Worm (Caenorhabditis elegans) whole organism, L4 larva: Measurements from ENCODE around the gene gcy-29.
A peak's percentile ranks its signal among the peaks of the same experiment; 100 is the strongest.

Source experiments
- F10B5.3 ChIP-seq: sonication (generic microtip); optimal IDR thresholded peaks from 2 replicates; lab custom pipeline; 2016; ENCODE audit warnings: mild to moderate bottlenecking, missing genetic modification characterization, missing compliant biosample characterization
- F49E8.2 ChIP-seq: sonication (generic microtip); optimal IDR thresholded peaks from 2 replicates; lab custom pipeline; 2016; ENCODE audit warnings: missing compliant biosample characterization, mild to moderate bottlenecking, missing genetic modification characterization, borderline replicate concordance
- T20F7.1 ChIP-seq: fragments of 200-800 bp; sonication (Bioruptor generic); optimal IDR thresholded peaks from 2 replicates; lab custom pipeline; 2018; ENCODE audit warnings: mild to moderate bottlenecking, missing genetic modification characterization, missing compliant biosample characterization
- arid-1 ChIP-seq: fragments of 200-800 bp; sonication (Bioruptor generic); conservative IDR thresholded peaks from 2 replicates; pipeline ENCODE4 v1.3.6; 2022; ENCODE audit warnings: missing genetic modification reagents, missing genetic modification characterization, missing compliant biosample characterization
- attf-4 ChIP-seq: sonication (generic microtip); optimal IDR thresholded peaks from 3 replicates; lab custom pipeline; 2017; ENCODE audit warnings: missing biosample characterization, missing genetic modification characterization
- ceh-28 ChIP-seq: fragments of 150-350 bp; optimal IDR thresholded peaks from 2 replicates; lab custom pipeline; 2014; ENCODE audit warnings: missing biosample characterization, missing genetic modification reagents, missing genetic modification characterization
- ceh-62 ChIP-seq: sonication (generic microtip); optimal IDR thresholded peaks from 2 replicates; lab custom pipeline; 2017; ENCODE audit warnings: missing biosample characterization, missing genetic modification characterization
- ctbp-1 ChIP-seq: fragments of 200-800 bp; sonication (Bioruptor generic); IDR thresholded peaks from 2 replicates; pipeline ENCODE4 v1.3.6; 2022; ENCODE audit warnings: missing genetic modification reagents, missing genetic modification characterization, missing compliant biosample characterization
- daf-12 ChIP-seq: fragments of 150-350 bp; optimal IDR thresholded peaks from 2 replicates; lab custom pipeline; 2014; ENCODE audit warnings: missing biosample characterization, missing genetic modification reagents, missing genetic modification characterization
- daf-16 ChIP-seq, 3 experiments: sonication (generic microtip); optimal IDR thresholded peaks; 2 replicates each; lab custom pipeline; 2016 to 2017; ENCODE audit warnings: missing genetic modification characterization in 3 of 3, missing genetic modification reagents in 3 of 3, mild to moderate bottlenecking in 2 of 3, missing compliant biosample characterization in 2 of 3, missing biosample characterization in 1 of 3, moderate library complexity in 1 of 3
- daf-19 ChIP-seq: fragments of 200-800 bp; sonication (Bioruptor generic); conservative IDR thresholded peaks from 2 replicates; pipeline ENCODE4 v1.3.6; 2022; ENCODE audit warnings: missing genetic modification characterization, missing compliant biosample characterization
- dmd-6 ChIP-seq: fragments of 200-800 bp; sonication (Bioruptor generic); IDR thresholded peaks from 2 replicates; pipeline ENCODE4 v1.3.6; 2022; ENCODE audit warnings: missing genetic modification reagents, missing genetic modification characterization, missing compliant biosample characterization
- dmd-8 ChIP-seq: fragments of 200-800 bp; sonication (Bioruptor generic); IDR thresholded peaks from 2 replicates; pipeline ENCODE4 v1.3.6; 2022; ENCODE audit warnings: missing genetic modification characterization, missing compliant biosample characterization
- dmd-9 ChIP-seq: fragments of 200-800 bp; sonication (Bioruptor generic); IDR thresholded peaks from 2 replicates; pipeline ENCODE4 v1.3.6; 2022; ENCODE audit warnings: missing genetic modification reagents, missing genetic modification characterization, missing compliant biosample characterization
- duxl-1 ChIP-seq: sonication (generic microtip); optimal IDR thresholded peaks from 2 replicates; lab custom pipeline; 2016; ENCODE audit warnings: mild to moderate bottlenecking, missing genetic modification characterization, moderate library complexity, missing compliant biosample characterization; ENCODE audit not compliant: poor library complexity
- dve-1 ChIP-seq: sonication (generic microtip); optimal IDR thresholded peaks from 2 replicates; lab custom pipeline; 2017; ENCODE audit warnings: antibody characterized with exemption, mild to moderate bottlenecking, missing genetic modification characterization, missing compliant biosample characterization; ENCODE audit not compliant: insufficient read depth
- egl-27 ChIP-seq: sonication (generic microtip); optimal IDR thresholded peaks from 3 replicates; lab custom pipeline; 2017; ENCODE audit warnings: missing biosample characterization, missing genetic modification reagents, missing genetic modification characterization
- egl-43 ChIP-seq: fragments of 200-800 bp; sonication (Bioruptor generic); IDR thresholded peaks from 2 replicates; pipeline ENCODE4 v1.3.6; 2022; ENCODE audit warnings: missing genetic modification reagents, missing genetic modification characterization, missing compliant biosample characterization
- fkh-10 ChIP-seq: fragments of 150-350 bp; optimal IDR thresholded peaks from 2 replicates; lab custom pipeline; 2014; ENCODE audit warnings: missing biosample characterization, missing genetic modification reagents, missing genetic modification characterization
- hlh-11 ChIP-seq: fragments of 200-800 bp; sonication (Bioruptor generic); optimal IDR thresholded peaks from 2 replicates; lab custom pipeline; 2018; ENCODE audit warnings: mild to moderate bottlenecking, missing genetic modification characterization, missing compliant biosample characterization
- hmg-1.1 ChIP-seq: fragments of 200-800 bp; sonication (Bioruptor generic); IDR thresholded peaks from 2 replicates; pipeline ENCODE4 v1.3.6; 2022; ENCODE audit warnings: missing genetic modification reagents, missing genetic modification characterization, missing compliant biosample characterization
- jun-1 ChIP-seq: fragments of 150-350 bp; optimal IDR thresholded peaks from 2 replicates; lab custom pipeline; 2014; ENCODE audit warnings: missing biosample characterization, missing genetic modification reagents, missing genetic modification characterization
- lin-15B ChIP-seq: fragments of 150-350 bp; sonication (generic microtip); optimal IDR thresholded peaks from 3 replicates; lab custom pipeline; 2014; ENCODE audit warnings: missing biosample characterization, missing genetic modification characterization
- lin-39 ChIP-seq: fragments of 150-350 bp; optimal IDR thresholded peaks from 2 replicates; lab custom pipeline; 2014; ENCODE audit warnings: missing biosample characterization, missing genetic modification reagents, missing genetic modification characterization
- madf-9 ChIP-seq: fragments of 200-800 bp; sonication (Bioruptor generic); conservative IDR thresholded peaks from 2 replicates; pipeline ENCODE4 v1.3.6; 2022; ENCODE audit warnings: missing genetic modification reagents, missing genetic modification characterization, missing compliant biosample characterization
- mep-1 ChIP-seq: fragments of 150-350 bp; sonication (generic microtip); optimal IDR thresholded peaks from 3 replicates; lab custom pipeline; 2014; ENCODE audit warnings: missing biosample characterization, missing genetic modification characterization
- mes-2 ChIP-seq: sonication (generic microtip); optimal IDR thresholded peaks from 2 replicates; lab custom pipeline; 2016; ENCODE audit warnings: missing genotype, mild to moderate bottlenecking, missing genetic modification characterization, missing compliant biosample characterization; ENCODE audit not compliant: poor library complexity, severe bottlenecking
- nhr-10 ChIP-seq: fragments of 150-350 bp; optimal IDR thresholded peaks from 2 replicates; lab custom pipeline; 2014; ENCODE audit warnings: missing biosample characterization, missing genetic modification characterization
- nhr-237 ChIP-seq: sonication (generic microtip); optimal IDR thresholded peaks from 2 replicates; lab custom pipeline; 2017; ENCODE audit warnings: missing biosample characterization, missing genetic modification characterization
- nhr-25 ChIP-seq: sonication (generic microtip); optimal IDR thresholded peaks from 2 replicates; lab custom pipeline; 2017; ENCODE audit warnings: missing genetic modification characterization, mild to moderate bottlenecking, missing compliant biosample characterization, antibody characterized with exemption, moderate library complexity, borderline replicate concordance; ENCODE audit not compliant: insufficient read depth
- nhr-41 ChIP-seq: fragments of 200-800 bp; sonication (Bioruptor generic); IDR thresholded peaks from 2 replicates; pipeline ENCODE4 v1.3.6; 2022; ENCODE audit warnings: missing genetic modification reagents, missing genetic modification characterization, missing compliant biosample characterization
- nhr-42 ChIP-seq: fragments of 200-800 bp; sonication (Bioruptor generic); IDR thresholded peaks from 2 replicates; pipeline ENCODE4 v1.3.6; 2022; ENCODE audit warnings: missing genetic modification characterization, missing compliant biosample characterization
- nhr-76 ChIP-seq: fragments of 150-350 bp; optimal IDR thresholded peaks from 2 replicates; lab custom pipeline; 2014; ENCODE audit warnings: missing biosample characterization, missing genetic modification characterization
- pha-4 ChIP-seq, 2 experiments: fragments of 150-350 bp in 1 of 2; fragments of 200-800 bp in 1 of 2; sonication (Bioruptor generic) in 1 of 2; IDR thresholded peaks in 1 of 2; optimal IDR thresholded peaks in 1 of 2; 2 replicates each; pipeline versions ENCODE4 v1.3.6 to Lab custom; 2014 to 2022; ENCODE audit warnings: missing genetic modification characterization in 2 of 2, missing genetic modification reagents in 2 of 2, missing biosample characterization in 1 of 2, missing compliant biosample characterization in 1 of 2
- sdz-12 ChIP-seq: fragments of 200-800 bp; sonication (Bioruptor generic); optimal IDR thresholded peaks from 2 replicates; lab custom pipeline; 2018; ENCODE audit warnings: mild to moderate bottlenecking, missing genetic modification characterization, missing compliant biosample characterization
- spr-1 ChIP-seq: sonication (generic microtip); optimal IDR thresholded peaks from 2 replicates; lab custom pipeline; 2016; ENCODE audit warnings: mild to moderate bottlenecking, missing genetic modification characterization, missing compliant biosample characterization
- spr-3 ChIP-seq: fragments of 200-800 bp; sonication (Bioruptor generic); optimal IDR thresholded peaks from 2 replicates; lab custom pipeline; 2018; ENCODE audit warnings: mild to moderate bottlenecking, missing genetic modification characterization, missing compliant biosample characterization
- tag-97 ChIP-seq: fragments of 200-800 bp; sonication (Bioruptor generic); IDR thresholded peaks from 2 replicates; pipeline ENCODE4 v1.3.6; 2022; ENCODE audit warnings: missing genetic modification characterization, missing compliant biosample characterization
- tra-1 ChIP-seq: fragments of 200-800 bp; sonication (Bioruptor generic); IDR thresholded peaks from 2 replicates; pipeline ENCODE4 v1.3.6; 2022; ENCODE audit warnings: missing genetic modification reagents, missing genetic modification characterization, missing compliant biosample characterization
- unc-130 ChIP-seq: sonication (generic microtip); optimal IDR thresholded peaks from 2 replicates; lab custom pipeline; 2016; ENCODE audit warnings: missing genetic modification reagents, missing genetic modification characterization, missing compliant biosample characterization
- unc-62 ChIP-seq, 3 experiments: fragments of 150-350 bp in 1 of 3; sonication (generic microtip); optimal IDR thresholded peaks in 2 of 3; peaks in 1 of 3; 1 replicate in 1 of 3; 2 replicates in 2 of 3; lab custom pipeline; 2014 to 2017; ENCODE audit warnings: missing biosample characterization in 3 of 3, missing genetic modification characterization in 3 of 3, missing genetic modification reagents in 3 of 3, missing genotype in 1 of 3
- vab-7 ChIP-seq: fragments of 200-800 bp; sonication (Bioruptor generic); IDR thresholded peaks from 2 replicates; pipeline ENCODE4 v1.3.6; 2022; ENCODE audit warnings: missing genetic modification reagents, missing genetic modification characterization, missing compliant biosample characterization
- zfp-3 ChIP-seq: fragments of 200-800 bp; sonication (Bioruptor generic); conservative IDR thresholded peaks from 2 replicates; pipeline ENCODE4 v1.3.6; 2022; ENCODE audit warnings: missing genetic modification reagents, missing genetic modification characterization, missing compliant biosample characterization
- zip-11 ChIP-seq: fragments of 200-800 bp; sonication (Bioruptor generic); IDR thresholded peaks from 2 replicates; pipeline ENCODE4 v1.3.6; 2022; ENCODE audit warnings: missing genetic modification characterization, missing compliant biosample characterization
- zip-2 ChIP-seq: fragments of 150-350 bp; optimal IDR thresholded peaks from 2 replicates; lab custom pipeline; 2014; ENCODE audit warnings: missing biosample characterization, missing genetic modification characterization
- ztf-11 ChIP-seq: fragments of 150-350 bp; optimal IDR thresholded peaks from 2 replicates; lab custom pipeline; 2014; ENCODE audit warnings: missing biosample characterization, missing genetic modification characterization
- ztf-7 ChIP-seq: fragments of 150-350 bp; optimal IDR thresholded peaks from 2 replicates; lab custom pipeline; 2014; ENCODE audit warnings: missing biosample characterization, missing genetic modification characterization

gcy-29 gene

ce11 chrII:14548691-14549090, at the start of gene gcy-29:
gcy-29 (minus strand) TSS chrII:14548791.
- TF ChIP-seq nhr-25 (tag; lab: Kevin White, UChicago): no peak
- TF ChIP-seq dmd-8 (GFP tag; lab: Robert Waterston, UW): no peak
- TF ChIP-seq pha-4 (GFP tag; IDR thresholded peaks at IDR 0.05; lab: Robert Waterston, UW): no peak
- no peak for TF ChIP-seq pha-4 (tag; optimal IDR thresholded peaks at IDR 0.05; lab: Kevin White, UChicago)
- no peak for TF ChIP-seq sdz-12 (GFP tag; lab: Kevin White, UChicago)

- no peak for TF ChIP-seq F10B5.3
- TF ChIP-seq ztf-11 (tag; lab: Kevin White, UChicago): no peak
- TF ChIP-seq zip-11 (GFP tag; lab: Robert Waterston, UW): no peak
- no peak for TF ChIP-seq fkh-10 (GFP tag; lab: Kevin White, UChicago)
- TF ChIP-seq zip-2: no peak
- no peak for TF ChIP-seq ceh-28 (tag; lab: Kevin White, UChicago)
- no peak for TF ChIP-seq spr-3 (GFP tag; lab: Kevin White, UChicago)
- no peak for TF ChIP-seq daf-19 (GFP tag; lab: Robert Waterston, UW)
- no peak for TF ChIP-seq arid-1 (GFP tag; lab: Robert Waterston, UW)
- TF ChIP-seq daf-12 (tag; lab: Kevin White, UChicago): no peak
- TF ChIP-seq F49E8.2: no peak
- TF ChIP-seq lin-39 (tag; lab: Kevin White, UChicago): no peak
- no peak for TF ChIP-seq duxl-1
- no peak for TF ChIP-seq ztf-7 (tag; lab: Kevin White, UChicago)
- TF ChIP-seq lin-15B (tag; lab: Kevin White, UChicago): no peak
- TF ChIP-seq vab-7 (GFP tag; lab: Robert Waterston, UW): no peak
- TF ChIP-seq dmd-9: no peak
- TF ChIP-seq mep-1 (tag; lab: Kevin White, UChicago): no peak
- no peak for TF ChIP-seq unc-130 (GFP tag; lab: Kevin White, UChicago)
- no peak for TF ChIP-seq nhr-41
- no peak for TF ChIP-seq tag-97 (GFP tag; lab: Robert Waterston, UW)
- TF ChIP-seq dmd-6 (GFP tag; lab: Robert Waterston, UW): peak; percentile 77
- no peak for TF ChIP-seq nhr-237 (tag; lab: Kevin White, UChicago)
- peak in 1 of 2 experiments; percentile 59 for TF ChIP-seq unc-62 (GFP tag; optimal IDR thresholded peaks at IDR 0.05 in 1 of 2; lab: Kevin White, UChicago)
- TF ChIP-seq unc-62 (tag; optimal IDR thresholded peaks at IDR 0.05; lab: Kevin White, UChicago): no peak
- no peak for TF ChIP-seq ceh-62 (tag; lab: Kevin White, UChicago)
- TF ChIP-seq egl-27 (tag; lab: Kevin White, UChicago): no peak
- no peak for TF ChIP-seq attf-4 (tag; lab: Kevin White, UChicago)
- TF ChIP-seq nhr-42 (GFP tag; lab: Robert Waterston, UW): peak; percentile 73
- peak; percentile 13 to 74 for TF ChIP-seq daf-16 (GFP tag; optimal IDR thresholded peaks at IDR 0.05; lab: Kevin White, UChicago)
- peak; percentile 90 for TF ChIP-seq daf-16 (tag; optimal IDR thresholded peaks at IDR 0.05; lab: Kevin White, UChicago)
- TF ChIP-seq T20F7.1 (GFP tag; lab: Kevin White, UChicago): no peak
- TF ChIP-seq madf-9 (GFP tag; lab: Robert Waterston, UW): no peak
- TF ChIP-seq mes-2 (tag; lab: Kevin White, UChicago): peak; percentile 56
- peak; percentile 67 for TF ChIP-seq nhr-10
- peak; percentile 99 for TF ChIP-seq dve-1
- TF ChIP-seq zfp-3 (GFP tag; lab: Robert Waterston, UW): no peak
- TF ChIP-seq hmg-1.1 (GFP tag; lab: Robert Waterston, UW): peak; percentile 59
- TF ChIP-seq nhr-25 (tag; lab: Kevin White, UChicago): no peak
- no peak for TF ChIP-seq spr-1 (tag; lab: Kevin White, UChicago)
- 0 out of 2 replicates have a peak, but pooled peaks have one; percentile 29 for TF ChIP-seq tra-1 (GFP tag; lab: Robert Waterston, UW)
- no peak for TF ChIP-seq jun-1
- no peak for TF ChIP-seq ctbp-1
- no peak for TF ChIP-seq egl-43
- peak; percentile 91 for TF ChIP-seq hlh-11 (tag; lab: Kevin White, UChicago)
- no peak for TF ChIP-seq nhr-76 (tag; lab: Kevin White, UChicago)
Measured at ce11 chrII:14598367-14598766, 49.8 kb upstream of the gcy-29 start.
